Fruit fly (Drosophila melanogaster) whole organism, larva: Measurements from ENCODE around the gene CG7685.

Source experiments
- noc ChIP-seq: fragments of 200-800 bp; sonication (Bioruptor generic); optimal IDR thresholded peaks from 3 replicates; lab custom pipeline; 2019; ENCODE audit warnings: missing biosample characterization, mild to moderate bottlenecking, missing genetic modification characterization, moderate library complexity

CG7685 gene

dm6 chr3R:18395694-18396093, 9.0 kb upstream of the CG7685 start:
- TF ChIP-seq noc: no peak

- TF ChIP-seq noc: peak; percentile 95
Observed at dm6 chr3R:18396801-18397604, 7.7 kb upstream of the CG7685 start, which contains the start of gene Vti1b. Gene Vti1b (plus strand): TSS chr3R:18396995.

- TF ChIP-seq noc: no peak
Observed at dm6 chr3R:18397834-18398378, 6.8 kb upstream of the CG7685 start.

- no peak for TF ChIP-seq noc
Observed at dm6 chr3R:18398460-18398901, 6.3 kb upstream of the CG7685 start.

- TF ChIP-seq noc: peak; percentile 47
Observed at dm6 chr3R:18398954-18399697, 5.6 kb upstream of the CG7685 start, which contains the start of gene Vha100-2. Gene Vha100-2 (minus strand): TSS chr3R:18399169.

- no peak for TF ChIP-seq noc
Observed at dm6 chr3R:18399698-18400020, 5.1 kb upstream of the CG7685 start.

- peak; percentile 96 for TF ChIP-seq noc
Observed at dm6 chr3R:18402549-18403429, 2.0 kb upstream of the CG7685 start, which contains the start of the genes Wdr37 and koko. Gene Wdr37 (minus strand): TSS chr3R:18402716. Gene koko (plus strand): TSS chr3R:18403026.

dm6 chr3R:18411205-18411749, 6.5 kb downstream of the CG7685 start, which contains the start of gene CG10864:
Gene CG10864 (minus strand): TSS chr3R:18411631.
- TF ChIP-seq noc: no peak

- TF ChIP-seq noc: peak; percentile 41
Observed at dm6 chr3R:18412279-18413214, 7.8 kb downstream of the CG7685 start, which contains the start of gene CG31122. Gene CG31122 (minus strand): TSS chr3R:18412874.

dm6 chr3R:18422446-18422845, 17.7 kb downstream of the CG7685 start:
- no peak for TF ChIP-seq noc

- TF ChIP-seq noc: no peak
Observed at dm6 chr3R:18423352-18423751, 18.6 kb downstream of the CG7685 start.

dm6 chr3R:18432905-18433304, 28.2 kb downstream of the CG7685 start:
- peak; percentile 50 for TF ChIP-seq noc

dm6 chr3R:18436550-18437362, 32.0 kb downstream of the CG7685 start:
- TF ChIP-seq noc: peak; percentile 93
